Worm (Caenorhabditis elegans) whole organism, young adult: ENCODE data around the gene K02D10.4.

ENCODE experiments used
- C06A6.2 ChIP-seq: fragments of 200-800 bp; sonication (Bioruptor generic); conservative IDR thresholded peaks from 2 replicates; pipeline ENCODE4 v1.3.6; 2022; ENCODE audit warnings: missing genetic modification characterization, missing compliant biosample characterization
- C17E4.6 ChIP-seq: fragments of 200-800 bp; sonication (Bioruptor generic); IDR thresholded peaks from 2 replicates; pipeline ENCODE4 v1.3.6; 2022; ENCODE audit warnings: missing genetic modification reagents, missing genetic modification characterization, missing compliant biosample characterization
- D2030.7 ChIP-seq: fragments of 200-800 bp; sonication (Bioruptor generic); IDR thresholded peaks from 2 replicates; pipeline ENCODE4 v1.3.6; 2022; ENCODE audit warnings: missing genetic modification reagents, missing genetic modification characterization, missing compliant biosample characterization
- F23B12.7 ChIP-seq: sonication (generic microtip); optimal IDR thresholded peaks from 2 replicates; lab custom pipeline; 2017; ENCODE audit warnings: missing genetic modification characterization, mild to moderate bottlenecking, missing compliant biosample characterization, antibody characterized with exemption, moderate library complexity; ENCODE audit not compliant: insufficient read depth
- F37B4.10 ChIP-seq: fragments of 200-800 bp; sonication (Bioruptor generic); IDR thresholded peaks from 2 replicates; pipeline ENCODE4 v1.3.6; 2022; ENCODE audit warnings: missing genetic modification characterization, missing compliant biosample characterization
- F52B5.7 ChIP-seq: sonication (generic microtip); optimal IDR thresholded peaks from 2 replicates; lab custom pipeline; 2016; ENCODE audit warnings: mild to moderate bottlenecking, missing genetic modification characterization, missing compliant biosample characterization
- F55B11.4 ChIP-seq: sonication (generic microtip); optimal IDR thresholded peaks from 2 replicates; lab custom pipeline; 2016; ENCODE audit warnings: missing compliant biosample characterization, missing genetic modification characterization, borderline replicate concordance; ENCODE audit not compliant: insufficient read depth
- F57C9.4 ChIP-seq: sonication (generic microtip); optimal IDR thresholded peaks from 2 replicates; lab custom pipeline; 2017; ENCODE audit warnings: mild to moderate bottlenecking, missing genetic modification characterization, missing compliant biosample characterization
- T26A5.8 ChIP-seq: sonication (generic microtip); optimal IDR thresholded peaks from 2 replicates; lab custom pipeline; 2016; ENCODE audit warnings: missing genetic modification characterization, missing compliant biosample characterization
- Y53G8AR.9 ChIP-seq: fragments of 200-800 bp; sonication (Bioruptor generic); conservative IDR thresholded peaks from 2 replicates; pipeline ENCODE4 v1.3.6; 2022; ENCODE audit warnings: missing genetic modification reagents, missing genetic modification characterization, missing compliant biosample characterization
- ZK185.1 ChIP-seq: sonication (generic microtip); optimal IDR thresholded peaks from 2 replicates; lab custom pipeline; 2016; ENCODE audit warnings: mild to moderate bottlenecking, missing genetic modification characterization, missing compliant biosample characterization; ENCODE audit not compliant: poor library complexity, severe bottlenecking
- aptf-2 ChIP-seq: fragments of 200-800 bp; sonication (Bioruptor generic); conservative IDR thresholded peaks from 2 replicates; pipeline ENCODE4 v1.3.6; 2022; ENCODE audit warnings: missing genetic modification reagents, missing genetic modification characterization, missing compliant biosample characterization
- attf-5 ChIP-seq: fragments of 200-800 bp; sonication (Bioruptor generic); optimal IDR thresholded peaks from 2 replicates; lab custom pipeline; 2018; ENCODE audit warnings: mild to moderate bottlenecking, missing genetic modification characterization, missing compliant biosample characterization
- ceh-79 ChIP-seq: sonication (generic microtip); optimal IDR thresholded peaks from 2 replicates; lab custom pipeline; 2017; ENCODE audit warnings: mild to moderate bottlenecking, missing genetic modification characterization, missing compliant biosample characterization
- ceh-91 ChIP-seq: fragments of 200-800 bp; sonication (Bioruptor generic); IDR thresholded peaks from 2 replicates; pipeline ENCODE4 v1.3.6; 2022; ENCODE audit warnings: missing genetic modification reagents, missing genetic modification characterization, missing compliant biosample characterization
- chd-7 ChIP-seq: sonication (generic microtip); optimal IDR thresholded peaks from 2 replicates; lab custom pipeline; 2016; ENCODE audit warnings: mild to moderate bottlenecking, missing genetic modification characterization, moderate library complexity, missing compliant biosample characterization
- efl-1 ChIP-seq: fragments of 150-350 bp; optimal IDR thresholded peaks from 2 replicates; lab custom pipeline; 2014; ENCODE audit warnings: missing biosample characterization, missing genetic modification reagents, missing genetic modification characterization
- egl-18 ChIP-seq: fragments of 200-800 bp; sonication (Bioruptor generic); IDR thresholded peaks from 2 replicates; pipeline ENCODE4 v1.3.6; 2022; ENCODE audit warnings: missing genetic modification reagents, missing genetic modification characterization, missing compliant biosample characterization
- egl-44 ChIP-seq: fragments of 200-800 bp; sonication (Bioruptor generic); IDR thresholded peaks from 2 replicates; pipeline ENCODE4 v1.3.6; 2022; ENCODE audit warnings: missing genetic modification reagents, missing genetic modification characterization, missing compliant biosample characterization
- ets-4 ChIP-seq: fragments of 200-800 bp; sonication (Bioruptor generic); optimal IDR thresholded peaks from 2 replicates; lab custom pipeline; 2018; ENCODE audit warnings: mild to moderate bottlenecking, missing genetic modification characterization, missing compliant biosample characterization
- hmg-1.2 ChIP-seq: fragments of 200-800 bp; sonication (Bioruptor generic); IDR thresholded peaks from 2 replicates; pipeline ENCODE4 v1.3.6; 2022; ENCODE audit warnings: missing genetic modification reagents, missing genetic modification characterization, missing compliant biosample characterization
- lag-1 ChIP-seq: fragments of 200-800 bp; sonication (Bioruptor generic); IDR thresholded peaks from 2 replicates; pipeline ENCODE4 v1.3.6; 2022; ENCODE audit warnings: missing genetic modification reagents, missing genetic modification characterization, missing compliant biosample characterization
- let-526 ChIP-seq: fragments of 200-800 bp; sonication (Bioruptor generic); IDR thresholded peaks from 2 replicates; pipeline ENCODE4 v1.3.6; 2022; ENCODE audit warnings: missing genetic modification reagents, missing genetic modification characterization, missing compliant biosample characterization
- let-607 ChIP-seq, 2 experiments: fragments of 200-800 bp in 1 of 2; sonication (Bioruptor generic) in 1 of 2; sonication (generic microtip) in 1 of 2; optimal IDR thresholded peaks; 2 replicates each; lab custom pipeline; 2016 to 2018; ENCODE audit warnings: mild to moderate bottlenecking in 2 of 2, missing compliant biosample characterization in 2 of 2, missing genetic modification characterization in 2 of 2, moderate library complexity in 2 of 2, missing genotype in 1 of 2
- lin-35 ChIP-seq, 3 experiments: fragments of 150-350 bp in 2 of 3; sonication (generic microtip) in 1 of 3; optimal IDR thresholded peaks; 2 replicates each; lab custom pipeline; 2014 to 2018; ENCODE audit warnings: missing biosample characterization in 3 of 3, missing genetic modification characterization in 3 of 3, missing genetic modification reagents in 3 of 3
- lir-1 ChIP-seq: fragments of 200-800 bp; sonication (Bioruptor generic); conservative IDR thresholded peaks from 2 replicates; pipeline ENCODE4 v1.3.6; 2022; ENCODE audit warnings: missing genetic modification reagents, missing genetic modification characterization, missing compliant biosample characterization
- lsl-1 ChIP-seq: fragments of 200-800 bp; sonication (Bioruptor generic); optimal IDR thresholded peaks from 2 replicates; lab custom pipeline; 2018; ENCODE audit warnings: mild to moderate bottlenecking, missing genetic modification characterization, moderate library complexity, missing compliant biosample characterization
- madf-6 ChIP-seq: fragments of 200-800 bp; sonication (Bioruptor generic); IDR thresholded peaks from 2 replicates; pipeline ENCODE4 v1.3.6; 2022; ENCODE audit warnings: missing genetic modification reagents, missing genetic modification characterization, missing compliant biosample characterization
- madf-8 ChIP-seq: fragments of 200-800 bp; sonication (Bioruptor generic); conservative IDR thresholded peaks from 2 replicates; pipeline ENCODE4 v1.3.6; 2022; ENCODE audit warnings: missing genetic modification reagents, missing genetic modification characterization, missing compliant biosample characterization
- mcd-1 ChIP-seq: fragments of 200-800 bp; sonication (Bioruptor generic); IDR thresholded peaks from 2 replicates; pipeline ENCODE4 v1.3.6; 2022; ENCODE audit warnings: missing genetic modification reagents, missing genetic modification characterization, missing compliant biosample characterization
- mes-4 ChIP-seq: sonication (generic microtip); optimal IDR thresholded peaks from 2 replicates; lab custom pipeline; 2016; ENCODE audit warnings: missing genotype, missing genetic modification characterization, missing compliant biosample characterization
- nhr-179 ChIP-seq: sonication (generic microtip); optimal IDR thresholded peaks from 2 replicates; lab custom pipeline; 2016; ENCODE audit warnings: mild to moderate bottlenecking, missing genetic modification characterization, missing compliant biosample characterization
- nhr-90 ChIP-seq: sonication (generic microtip); optimal IDR thresholded peaks from 2 replicates; lab custom pipeline; 2016; ENCODE audit warnings: missing genotype, mild to moderate bottlenecking, missing genetic modification characterization, missing compliant biosample characterization
- pbrm-1 ChIP-seq: fragments of 200-800 bp; sonication (Bioruptor generic); IDR thresholded peaks from 2 replicates; pipeline ENCODE4 v1.3.6; 2022; ENCODE audit warnings: missing genetic modification reagents, missing genetic modification characterization, missing compliant biosample characterization
- pha-4 ChIP-seq: fragments of 150-350 bp; sonication (generic microtip); optimal IDR thresholded peaks from 2 replicates; lab custom pipeline; 2014; ENCODE audit warnings: missing biosample characterization, missing genetic modification reagents, missing genetic modification characterization
- rcor-1 ChIP-seq: fragments of 200-800 bp; sonication (Bioruptor generic); IDR thresholded peaks from 2 replicates; pipeline ENCODE4 v1.3.6; 2022; ENCODE audit warnings: missing genetic modification reagents, missing genetic modification characterization, missing compliant biosample characterization
- sea-2 ChIP-seq: fragments of 200-800 bp; sonication (Bioruptor generic); IDR thresholded peaks from 2 replicates; pipeline ENCODE4 v1.3.6; 2022; ENCODE audit warnings: missing genetic modification characterization, missing compliant biosample characterization
- snpc-1.1 ChIP-seq: sonication (generic microtip); optimal IDR thresholded peaks from 2 replicates; lab custom pipeline; 2017; ENCODE audit warnings: missing genetic modification characterization, mild to moderate bottlenecking, missing compliant biosample characterization, antibody characterized with exemption, moderate library complexity, missing genotype, missing genetic modification reagents; ENCODE audit not compliant: insufficient read depth
- snpc-3.4 ChIP-seq: sonication (generic microtip); optimal IDR thresholded peaks from 2 replicates; lab custom pipeline; 2017; ENCODE audit warnings: missing genetic modification characterization, mild to moderate bottlenecking, missing compliant biosample characterization, antibody characterized with exemption, moderate library complexity, missing genotype, missing genetic modification reagents
- snpc-4 ChIP-seq, 5 experiments: fragments of 150-350 bp in 1 of 5; sonication (generic microtip) in 4 of 5; optimal IDR thresholded peaks; 2 replicates each; lab custom pipeline; 2014 to 2018; ENCODE audit warnings: missing genetic modification characterization in 5 of 5, missing biosample characterization in 3 of 5, antibody characterized with exemption in 2 of 5, mild to moderate bottlenecking in 2 of 5, missing compliant biosample characterization in 2 of 5, missing genotype in 2 of 5, moderate library complexity in 2 of 5, missing genetic modification reagents in 1 of 5
- unc-130 ChIP-seq: sonication (generic microtip); optimal IDR thresholded peaks from 2 replicates; lab custom pipeline; 2016; ENCODE audit warnings: missing genetic modification reagents, missing genetic modification characterization, missing compliant biosample characterization
- unc-62 ChIP-seq: fragments of 150-350 bp; optimal IDR thresholded peaks from 2 replicates; lab custom pipeline; 2014; ENCODE audit warnings: missing biosample characterization, missing genetic modification reagents, missing genetic modification characterization
- xnd-1 ChIP-seq: sonication (generic microtip); optimal IDR thresholded peaks from 2 replicates; lab custom pipeline; 2016; ENCODE audit warnings: missing genotype, missing genetic modification reagents, missing genetic modification characterization, missing compliant biosample characterization
- zfh-2 ChIP-seq: fragments of 200-800 bp; sonication (Bioruptor generic); conservative IDR thresholded peaks from 2 replicates; pipeline ENCODE4 v1.3.6; 2022; ENCODE audit warnings: missing genetic modification reagents, missing genetic modification characterization, missing compliant biosample characterization
- zim-3 ChIP-seq: sonication (generic microtip); optimal IDR thresholded peaks from 2 replicates; lab custom pipeline; 2017; ENCODE audit warnings: mild to moderate bottlenecking, missing genetic modification characterization, moderate library complexity, missing compliant biosample characterization
- ztf-28 ChIP-seq: fragments of 200-800 bp; sonication (Bioruptor generic); IDR thresholded peaks from 2 replicates; pipeline ENCODE4 v1.3.6; 2022; ENCODE audit warnings: missing genetic modification reagents, missing genetic modification characterization, missing compliant biosample characterization
- ztf-3 ChIP-seq: fragments of 200-800 bp; sonication (Bioruptor generic); optimal IDR thresholded peaks from 2 replicates; lab custom pipeline; 2018; ENCODE audit warnings: mild to moderate bottlenecking, missing genetic modification characterization, missing compliant biosample characterization

The K02D10.4 gene

ce11 chrIII:8767889-8768361 is 11.9 kb downstream of the K02D10.4 start, which contains the start of gene mtss-1 (continued):
- TF ChIP-seq lsl-1 (GFP tag; lab: Kevin White, UChicago) (peak; percentile 55), F37B4.10 (no peak), F55B11.4 (tag; lab: Kevin White, UChicago) (no peak), C17E4.6 (no peak), pbrm-1 (peak; percentile 29; the same call in 1 of the 2 replicates), ceh-91 (GFP tag; lab: Robert Waterston, UW) (no peak), unc-62 (GFP tag; lab: Kevin White, UChicago) (no peak), nhr-90 (tag; lab: Kevin White, UChicago) (no peak), unc-130 (GFP tag; lab: Kevin White, UChicago) (peak; percentile 8), C06A6.2 (GFP tag; lab: Robert Waterston, UW) (no peak), F52B5.7 (no peak), F57C9.4 (no peak), zfh-2 (GFP tag; lab: Robert Waterston, UW) (no peak), madf-8 (GFP tag; lab: Robert Waterston, UW) (no peak), pha-4 (no peak), D2030.7 (0 out of 2 replicates have a peak, but pooled peaks have one; percentile 17), madf-6 (GFP tag; lab: Robert Waterston, UW) (peak; percentile 60; the same call in 1 of the 2 replicates), mcd-1 (GFP tag; lab: Robert Waterston, UW) (peak; percentile 54), ceh-79 (no peak), hmg-1.2 (GFP tag; lab: Robert Waterston, UW) (peak; percentile 35; the same call in 1 of the 2 replicates), snpc-4 (GFP tag; optimal IDR thresholded peaks at IDR 0.05; lab: Kevin White, UChicago) (peak; percentile 3), snpc-4 (tag; optimal IDR thresholded peaks at IDR 0.05; lab: Kevin White, UChicago) (peak in 2 of 4 experiments; percentile 33 to 53), aptf-2 (no peak), ets-4 (GFP tag; lab: Kevin White, UChicago) (no peak), egl-18 (no peak), ZK185.1 (tag; lab: Kevin White, UChicago) (peak; percentile 16), egl-44 (GFP tag; lab: Robert Waterston, UW) (no peak), let-526 (no peak), lir-1 (GFP tag; lab: Robert Waterston, UW) (no peak), mes-4 (tag; lab: Kevin White, UChicago) (no peak), T26A5.8 (tag; lab: Kevin White, UChicago) (no peak), sea-2 (GFP tag; lab: Robert Waterston, UW) (no peak), ztf-3 (no peak), lag-1 (no peak), attf-5 (GFP tag; lab: Kevin White, UChicago) (peak; percentile 37), zim-3 (tag; lab: Kevin White, UChicago) (no peak), chd-7 (tag; lab: Kevin White, UChicago) (no peak), rcor-1 (GFP tag; lab: Robert Waterston, UW) (no peak; the same call in 1 of the 2 replicates), lin-35 (GFP tag; optimal IDR thresholded peaks at IDR 0.05; lab: Kevin White, UChicago) (peak in 1 of 3 experiments; percentile 15), F23B12.7 (tag; lab: Kevin White, UChicago) (peak; percentile 36), efl-1 (GFP tag; lab: Kevin White, UChicago) (no peak), nhr-179 (tag; lab: Kevin White, UChicago) (no peak), xnd-1 (tag; lab: Kevin White, UChicago) (peak; percentile 31), ztf-28 (GFP tag; lab: Robert Waterston, UW) (no peak), snpc-1.1 (tag; lab: Kevin White, UChicago) (peak; percentile 11), snpc-3.4 (tag; lab: Kevin White, UChicago) (peak; percentile 44), Y53G8AR.9 (GFP tag; lab: Robert Waterston, UW) (no peak), let-607 (tag; optimal IDR thresholded peaks at IDR 0.05; lab: Kevin White, UChicago) (peak in 1 of 2 experiments; percentile 13)
